Fruit fly (Drosophila melanogaster) whole organism, embryonic: ENCODE results near the gene CG7054.

Source experiments
- Antp ChIP-seq: fragments of 200-800 bp; sonication (Bioruptor generic); optimal IDR thresholded peaks from 3 replicates; lab custom pipeline; 2016; ENCODE audit warnings: missing biosample characterization, missing genetic modification characterization
- Awh ChIP-seq: fragments of 200-800 bp; sonication (Bioruptor generic); IDR thresholded peaks from 2 replicates; pipeline ENCODE4, ENCODE4 v1.3.6; 2022; ENCODE audit warnings: missing biosample characterization, missing genetic modification characterization
- Bdp1 ChIP-seq: fragments of 200-800 bp; sonication (Bioruptor generic); optimal IDR thresholded peaks from 3 replicates; lab custom pipeline; 2016; ENCODE audit warnings: missing biosample characterization, missing genetic modification characterization
- CG12104 ChIP-seq: fragments of 200-800 bp; sonication (Bioruptor generic); optimal IDR thresholded peaks from 3 replicates; lab custom pipeline; 2016; ENCODE audit warnings: missing biosample characterization, missing genetic modification characterization
- CG13424 ChIP-seq: fragments of 200-800 bp; sonication (Bioruptor generic); optimal IDR thresholded peaks from 2 replicates; lab custom pipeline; 2019; ENCODE audit warnings: missing biosample characterization, mild to moderate bottlenecking, missing genetic modification characterization, moderate library complexity
- CG14860 ChIP-seq: fragments of 200-800 bp; sonication (Bioruptor generic); IDR thresholded peaks from 3 replicates; pipeline ENCODE4 v1.3.6; 2022; ENCODE audit warnings: missing biosample characterization, missing genetic modification characterization; ENCODE audit not compliant: partially characterized antibody
- CG1792 ChIP-seq: fragments of 200-800 bp; sonication (Bioruptor generic); optimal IDR thresholded peaks from 2 replicates; lab custom pipeline; 2016; ENCODE audit warnings: missing biosample characterization, missing genetic modification characterization
- CG2120 ChIP-seq: fragments of 200-800 bp; sonication (Bioruptor generic); optimal IDR thresholded peaks from 3 replicates; lab custom pipeline; 2016; ENCODE audit warnings: missing biosample characterization, missing genetic modification characterization
- CG2712 ChIP-seq: fragments of 200-800 bp; optimal IDR thresholded peaks from 3 replicates; lab custom pipeline; 2019; ENCODE audit warnings: missing biosample characterization, mild to moderate bottlenecking, missing genetic modification characterization, moderate library complexity
- CG31441 ChIP-seq: fragments of 200-800 bp; sonication (Bioruptor generic); IDR thresholded peaks from 2 replicates; pipeline ENCODE4 v1.3.6; 2022; ENCODE audit warnings: missing biosample characterization, missing genetic modification characterization
- CG32772 ChIP-seq: fragments of 200-800 bp; sonication (Bioruptor generic); IDR thresholded peaks from 2 replicates; pipeline ENCODE4 v1.3.6; 2022; ENCODE audit warnings: missing biosample characterization, missing genetic modification characterization
- CG33213 ChIP-seq: fragments of 200-800 bp; sonication (Bioruptor generic); optimal IDR thresholded peaks from 3 replicates; lab custom pipeline; 2016; ENCODE audit warnings: missing biosample characterization, missing genetic modification characterization
- CG33557 ChIP-seq: fragments of 200-800 bp; sonication (Bioruptor generic); optimal IDR thresholded peaks from 2 replicates; lab custom pipeline; 2019; ENCODE audit warnings: missing biosample characterization, mild to moderate bottlenecking, missing genetic modification characterization, moderate library complexity
- CG6683 ChIP-seq: fragments of 200-800 bp; sonication (Bioruptor generic); optimal IDR thresholded peaks from 2 replicates; lab custom pipeline; 2017; ENCODE audit warnings: missing biosample characterization, mild to moderate bottlenecking, missing genetic modification characterization, missing genetic modification reagents
- CG6791 ChIP-seq: fragments of 200-800 bp; sonication (Bioruptor generic); IDR thresholded peaks from 3 replicates; pipeline ENCODE4 v1.3.6; 2022; ENCODE audit warnings: missing biosample characterization, missing genetic modification characterization; ENCODE audit not compliant: partially characterized antibody
- CG6813 ChIP-seq: fragments of 200-800 bp; sonication (Bioruptor generic); optimal IDR thresholded peaks from 2 replicates; lab custom pipeline; 2017; ENCODE audit warnings: missing biosample characterization, missing genetic modification characterization, mild to moderate bottlenecking, moderate library complexity, missing genetic modification reagents
- CG8290 ChIP-seq, 3 experiments: fragments of 200-800 bp; sonication (Bioruptor generic); optimal IDR thresholded peaks; 2 replicates each; lab custom pipeline; 2016 to 2019; ENCODE audit warnings: missing biosample characterization in 3 of 3, missing genetic modification characterization in 3 of 3, mild to moderate bottlenecking in 2 of 3, moderate library complexity in 1 of 3
- CG8765 ChIP-seq: fragments of 200-800 bp; sonication (Bioruptor generic); IDR thresholded peaks from 2 replicates; pipeline ENCODE4 v1.3.6; 2022; ENCODE audit warnings: missing biosample characterization, missing genetic modification characterization
- CG9817 ChIP-seq: fragments of 200-800 bp; sonication (Bioruptor generic); optimal IDR thresholded peaks from 2 replicates; lab custom pipeline; 2018; ENCODE audit warnings: missing biosample characterization, mild to moderate bottlenecking, missing genetic modification characterization, moderate library complexity
- CG9932 ChIP-seq: fragments of 200-800 bp; sonication (Bioruptor generic); IDR thresholded peaks from 2 replicates; pipeline ENCODE4 v1.3.6; 2022; ENCODE audit warnings: missing biosample characterization, missing genetic modification characterization
- Dbx ChIP-seq: fragments of 200-800 bp; sonication (Bioruptor generic); IDR thresholded peaks from 3 replicates; pipeline ENCODE4 v1.3.6; 2022; ENCODE audit warnings: missing biosample characterization, missing genetic modification characterization
- Deaf1 ChIP-seq: fragments of 200-800 bp; optimal IDR thresholded peaks from 3 replicates; lab custom pipeline; 2019; ENCODE audit warnings: missing biosample characterization, mild to moderate bottlenecking, missing genetic modification characterization, moderate library complexity
- Eip74EF ChIP-seq, 2 experiments: fragments of 200-800 bp in 1 of 2; fragments of >200 bp in 1 of 2; sonication (Bioruptor generic) in 1 of 2; optimal IDR thresholded peaks; 2 replicates each; lab custom pipeline; 2017 to 2019; ENCODE audit warnings: missing biosample characterization in 2 of 2, missing genetic modification characterization in 2 of 2, mild to moderate bottlenecking in 1 of 2, moderate library complexity in 1 of 2
- Ets65A ChIP-seq: fragments of 200-800 bp; sonication (Bioruptor generic); peaks from one replicate; lab custom pipeline; 2016; ENCODE audit warnings: missing biosample characterization, missing genetic modification characterization
- Hmr ChIP-seq: fragments of 200-800 bp; sonication (Bioruptor generic); optimal IDR thresholded peaks from 3 replicates; lab custom pipeline; 2017; ENCODE audit warnings: mild to moderate bottlenecking, missing biosample characterization, missing genetic modification reagents, missing genetic modification characterization
- Lim3 ChIP-seq: fragments of 200-800 bp; sonication (Bioruptor generic); IDR thresholded peaks from 2 replicates; pipeline ENCODE4 v1.3.6; 2022; ENCODE audit warnings: missing biosample characterization, missing genetic modification characterization
- Neu2 ChIP-seq: fragments of 200-800 bp; sonication (Bioruptor generic); optimal IDR thresholded peaks from 3 replicates; lab custom pipeline; 2016; ENCODE audit warnings: missing biosample characterization, missing genetic modification characterization, borderline replicate concordance
- PHDP ChIP-seq: fragments of 200-800 bp; sonication (Bioruptor generic); optimal IDR thresholded peaks from 3 replicates; lab custom pipeline; 2018; ENCODE audit warnings: missing biosample characterization, mild to moderate bottlenecking, missing genetic modification characterization, moderate library complexity
- Pdp1 ChIP-seq, 2 experiments: fragments of 200-800 bp; sonication (Bioruptor generic); optimal IDR thresholded peaks; 3 replicates each; lab custom pipeline; 2016; ENCODE audit warnings: missing biosample characterization in 2 of 2, missing genetic modification characterization in 2 of 2, mild to moderate bottlenecking in 1 of 2, moderate library complexity in 1 of 2
- Sox100B ChIP-seq: fragments of 200-800 bp; sonication (Bioruptor generic); optimal IDR thresholded peaks from 3 replicates; lab custom pipeline; 2018; ENCODE audit warnings: missing biosample characterization, mild to moderate bottlenecking, missing genetic modification characterization
- Tbp ChIP-seq: fragments of >200 bp; optimal IDR thresholded peaks from 2 replicates; lab custom pipeline; 2018; ENCODE audit warnings: missing biosample characterization, missing genetic modification characterization
- Xbp1 ChIP-seq: fragments of 200-800 bp; sonication (Bioruptor generic); optimal IDR thresholded peaks from 3 replicates; lab custom pipeline; 2016; ENCODE audit warnings: missing biosample characterization, mild to moderate bottlenecking, missing genetic modification characterization
- corto ChIP-seq: fragments of 200-800 bp; sonication (Bioruptor generic); optimal IDR thresholded peaks from 2 replicates; lab custom pipeline; 2016; ENCODE audit warnings: missing biosample characterization, mild to moderate bottlenecking, missing genetic modification characterization, moderate library complexity
- crol ChIP-seq: fragments of 200-800 bp; sonication (Bioruptor generic); IDR thresholded peaks from 2 replicates; pipeline ENCODE4 v1.3.6; 2022; ENCODE audit warnings: missing biosample characterization, missing genetic modification characterization
- danr ChIP-seq: fragments of 200-800 bp; sonication (Bioruptor generic); IDR thresholded peaks from 2 replicates; pipeline ENCODE4 v1.3.6; 2022; ENCODE audit warnings: missing biosample characterization, missing genetic modification characterization
- ewg ChIP-seq: fragments of 200-800 bp; sonication (Bioruptor generic); optimal IDR thresholded peaks from 3 replicates; lab custom pipeline; 2017; ENCODE audit warnings: mild to moderate bottlenecking, missing biosample characterization, missing genetic modification reagents, missing genetic modification characterization
- grn ChIP-seq: fragments of 200-800 bp; sonication (Bioruptor generic); optimal IDR thresholded peaks from 3 replicates; lab custom pipeline; 2017; ENCODE audit warnings: missing biosample characterization, missing genetic modification characterization
- ham ChIP-seq: fragments of 200-800 bp; sonication (Bioruptor generic); IDR thresholded peaks from 2 replicates; pipeline ENCODE4 v1.3.6; 2022; ENCODE audit warnings: missing biosample characterization, missing genetic modification characterization
- hkb ChIP-seq, 2 experiments: fragments of 200-800 bp in 1 of 2; fragments of >200 bp in 1 of 2; sonication (Bioruptor generic) in 1 of 2; IDR thresholded peaks in 1 of 2; optimal IDR thresholded peaks in 1 of 2; 2 replicates each; pipeline versions ENCODE4 v1.3.6 to Lab custom; 2017 to 2022; ENCODE audit warnings: missing biosample characterization in 1 of 2, missing genetic modification characterization in 1 of 2
- ken ChIP-seq: fragments of 200-800 bp; sonication (Bioruptor generic); IDR thresholded peaks from 3 replicates; pipeline ENCODE4 v1.3.6; 2022; ENCODE audit warnings: missing biosample characterization, missing genetic modification characterization
- nerfin-2 ChIP-seq: fragments of 200-800 bp; sonication (Bioruptor generic); IDR thresholded peaks from 2 replicates; pipeline ENCODE4 v1.3.6; 2022; ENCODE audit warnings: missing biosample characterization, missing genetic modification characterization; ENCODE audit not compliant: partially characterized antibody
- otp ChIP-seq: fragments of 200-800 bp; sonication (Bioruptor generic); IDR thresholded peaks from 3 replicates; pipeline ENCODE4, ENCODE4 v1.3.6; 2022; ENCODE audit warnings: missing biosample characterization, missing genetic modification characterization
- pho ChIP-seq: fragments of 200-800 bp; sonication (Bioruptor generic); optimal IDR thresholded peaks from 2 replicates; lab custom pipeline; 2016; ENCODE audit warnings: missing biosample characterization, missing genetic modification characterization
- salm ChIP-seq: fragments of 200-800 bp; sonication (Bioruptor generic); optimal IDR thresholded peaks from 2 replicates; lab custom pipeline; 2018; ENCODE audit warnings: missing biosample characterization, mild to moderate bottlenecking, missing genetic modification characterization
- sima ChIP-seq: fragments of 200-800 bp; sonication (Bioruptor generic); optimal IDR thresholded peaks from 2 replicates; lab custom pipeline; 2016; ENCODE audit warnings: missing biosample characterization, missing genetic modification characterization
- slou ChIP-seq: fragments of 200-800 bp; sonication (Bioruptor generic); optimal IDR thresholded peaks from 3 replicates; lab custom pipeline; 2016; ENCODE audit warnings: missing biosample characterization, missing genetic modification characterization
- so ChIP-seq: fragments of 200-800 bp; sonication (Bioruptor generic); IDR thresholded peaks from 3 replicates; pipeline ENCODE4 v1.3.6; 2022; ENCODE audit warnings: missing biosample characterization, missing genetic modification characterization
- z ChIP-seq: fragments of 200-800 bp; sonication (Bioruptor generic); IDR thresholded peaks from 3 replicates; pipeline ENCODE4 v1.3.6; 2022; ENCODE audit warnings: missing biosample characterization, missing genetic modification characterization
- zfh1 ChIP-seq: fragments of 200-800 bp; sonication (Bioruptor generic); IDR thresholded peaks from 3 replicates; pipeline ENCODE4 v1.3.6; 2022; ENCODE audit warnings: missing biosample characterization, missing genetic modification characterization

CG7054 gene

DNA sequence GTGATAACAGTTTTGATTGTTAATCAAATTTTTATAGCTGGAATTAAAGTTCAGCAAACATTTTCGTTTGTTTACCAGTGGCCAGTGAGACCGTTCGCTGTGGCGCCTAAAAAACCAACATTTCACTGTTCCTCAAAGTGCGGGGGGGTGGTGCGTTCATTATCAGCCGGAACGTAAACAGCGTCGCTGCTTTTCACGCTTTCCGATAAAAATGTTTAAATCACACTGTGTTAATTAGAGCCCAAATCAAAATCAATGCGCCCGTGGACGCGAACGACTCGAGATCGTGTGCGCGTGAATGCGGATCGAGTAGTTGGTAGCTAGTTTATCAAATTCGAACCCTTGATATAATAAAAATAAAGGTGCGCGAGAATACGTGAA is 16.9 kb upstream of the CG7054 start, which contains the start of gene CG34376 (continued):
- TF ChIP-seq sima (GFP tag; lab: Kevin White, UChicago) (no peak), CG31441 (GFP tag; lab: Robert Waterston, UW) (peak; percentile 97), ewg (peak; percentile 48), Pdp1 (GFP tag; optimal IDR thresholded peaks at IDR 0.05; lab: Kevin White, UChicago) (peak in 1 of 2 experiments; percentile 57), CG2712 (tag; lab: Kevin White, UChicago) (peak; percentile 29), CG13424 (peak; percentile 47), CG6813 (GFP tag; lab: Kevin White, UChicago) (peak; percentile 45), Awh (peak; percentile 25; the same call in 1 of the 2 replicates), CG14860 (GFP tag; lab: Robert Waterston, UW) (no peak), CG8290 (GFP tag; optimal IDR thresholded peaks at IDR 0.05; lab: Kevin White, UChicago) (no peak), CG8290 (tag; optimal IDR thresholded peaks at IDR 0.05; lab: Kevin White, UChicago) (peak in 1 of 2 experiments; percentile 69), CG9932 (GFP tag; lab: Robert Waterston, UW) (peak; percentile 51), CG12104 (GFP tag; lab: Kevin White, UChicago) (peak; percentile 2), CG8765 (GFP tag; lab: Robert Waterston, UW) (no peak), zfh1 (peak; percentile 71), Ets65A (GFP tag; lab: Kevin White, UChicago) (peak; percentile 88), CG33213 (GFP tag; lab: Kevin White, UChicago) (peak; percentile 36), Deaf1 (peak; percentile 26), CG1792 (GFP tag; lab: Kevin White, UChicago) (no peak), PHDP (tag; lab: Kevin White, UChicago) (peak; percentile 49), Neu2 (GFP tag; lab: Kevin White, UChicago) (no peak), Sox100B (GFP tag; lab: Kevin White, UChicago) (no peak), CG6683 (GFP tag; lab: Kevin White, UChicago) (no peak), z (GFP tag; lab: Robert Waterston, UW) (0 out of 3 replicates have a peak, but pooled peaks have one; percentile 9), CG33557 (GFP tag; lab: Kevin White, UChicago) (no peak), grn (GFP tag; lab: Kevin White, UChicago) (peak; percentile 77), Lim3 (GFP tag; lab: Robert Waterston, UW) (no peak; the same call in 1 of the 2 replicates), danr (GFP tag; lab: Robert Waterston, UW) (no peak), Hmr (GFP tag; lab: Kevin White, UChicago) (peak; percentile 44), CG2120 (GFP tag; lab: Kevin White, UChicago) (no peak), so (no peak), ken (GFP tag; lab: Robert Waterston, UW) (peak; percentile 60; the same call in 2 of the 3 replicates), Tbp (GFP tag; lab: Kevin White, UChicago) (no peak), nerfin-2 (GFP tag; lab: Robert Waterston, UW) (no peak), corto (GFP tag; lab: Kevin White, UChicago) (no peak), CG6791 (GFP tag; lab: Robert Waterston, UW) (peak; percentile 57; the same call in 2 of the 3 replicates), otp (GFP tag; lab: Robert Waterston, UW) (peak; percentile 78; the same call in 2 of the 3 replicates), Dbx (peak; percentile 49; the same call in 1 of the 3 replicates), Bdp1 (GFP tag; lab: Kevin White, UChicago) (no peak), salm (peak; percentile 27), CG9817 (tag; lab: Kevin White, UChicago) (peak; percentile 11), Xbp1 (peak; percentile 16), ham (GFP tag; lab: Robert Waterston, UW) (peak; percentile 61; the same call in 1 of the 2 replicates), CG32772 (GFP tag; lab: Robert Waterston, UW) (peak; percentile 24; the same call in 1 of the 2 replicates), crol (GFP tag; lab: Robert Waterston, UW) (peak; percentile 100), Antp (GFP tag; lab: Kevin White, UChicago) (peak; percentile 12), Eip74EF (GFP tag; optimal IDR thresholded peaks at IDR 0.05; lab: Kevin White, UChicago) (no peak), slou (GFP tag; lab: Kevin White, UChicago) (no peak), pho (no peak), hkb (optimal IDR thresholded peaks at IDR 0.05; lab: Kevin White, UChicago) (no peak), hkb (GFP tag; IDR thresholded peaks at IDR 0.05; lab: Robert Waterston, UW) (peak; percentile 45)
